Worm (Caenorhabditis elegans): ENCODE measurements around the gene K09E9.3.
A peak's percentile ranks its signal among the peaks of the same experiment; 100 is the strongest.

K09E9.3 gene

DNA sequence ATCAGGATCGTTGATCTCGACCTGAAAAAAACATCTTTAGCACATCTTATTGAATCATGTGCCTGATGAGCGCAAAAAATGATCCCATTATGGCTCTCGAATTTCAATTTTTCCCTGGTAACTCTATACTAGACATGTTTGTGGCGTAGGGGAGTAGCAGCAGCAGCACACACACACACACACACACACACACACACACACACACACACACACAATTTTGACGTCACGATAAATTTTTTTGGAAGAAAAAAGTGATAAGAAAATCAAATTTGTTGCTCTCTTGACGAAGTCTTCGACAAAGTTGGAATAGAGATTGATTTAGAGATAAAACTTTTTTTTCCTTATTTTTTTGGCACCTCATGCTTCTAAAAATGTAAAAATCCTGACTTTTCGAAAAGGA, 16.0 kb upstream of the K09E9.3 start:
- TF ChIP-seq nhr-80 (tag; optimal IDR thresholded peaks at IDR 0.05) (peak; percentile 5), ztf-3 (GFP tag; optimal IDR thresholded peaks at IDR 0.05) (peak; percentile 18), dpl-1 (GFP tag; optimal IDR thresholded peaks at IDR 0.05) (no peak)

DNA sequence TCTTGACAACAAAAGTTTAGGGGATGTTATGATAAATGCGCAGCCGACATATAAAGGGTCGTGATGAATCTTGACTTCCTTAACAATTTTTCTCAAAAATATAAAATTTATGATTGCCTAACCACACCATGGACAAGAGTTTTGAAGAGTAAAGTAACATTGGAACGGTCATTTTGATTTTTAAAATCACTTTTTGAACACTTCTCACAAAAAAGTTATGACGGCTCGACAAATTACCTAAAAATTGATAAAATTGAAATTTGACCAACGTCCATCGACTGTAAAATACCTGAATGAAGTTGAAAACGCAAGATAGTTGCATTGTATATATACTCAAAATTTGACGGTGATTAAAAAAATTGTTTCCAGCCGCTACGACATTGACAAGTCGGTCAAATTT, 15.3 kb upstream of the K09E9.3 start:
- no peak for TF ChIP-seq ceh-91 (GFP tag; IDR thresholded peaks at IDR 0.05)
- no peak for TF ChIP-seq F37B4.10 (GFP tag; IDR thresholded peaks at IDR 0.05)
- no peak for TF ChIP-seq K12H6.12 (tag; optimal IDR thresholded peaks at IDR 0.05)
- no peak for TF ChIP-seq bed-1 (GFP tag; IDR thresholded peaks at IDR 0.05)
- no peak for TF ChIP-seq ets-4 (GFP tag; optimal IDR thresholded peaks at IDR 0.05)
- TF ChIP-seq die-1 (tag; optimal IDR thresholded peaks at IDR 0.05), result no peak
- no peak for TF ChIP-seq aptf-2 (GFP tag; conservative IDR thresholded peaks at IDR 0.05)
- no peak for TF ChIP-seq nfya-2 (GFP tag; IDR thresholded peaks at IDR 0.05)
- TF ChIP-seq efl-1 (GFP tag; optimal IDR thresholded peaks at IDR 0.05), result no peak
- no peak for TF ChIP-seq unc-62 (GFP tag; optimal IDR thresholded peaks at IDR 0.05)
- no peak for TF ChIP-seq T07F8.4 (tag; optimal IDR thresholded peaks at IDR 0.05)
- TF ChIP-seq dpff-1 (tag; optimal IDR thresholded peaks at IDR 0.05), result no peak
- no peak for TF ChIP-seq F49E8.2 (tag; optimal IDR thresholded peaks at IDR 0.05; ENCODE audit: insufficient read depth)
- no peak for TF ChIP-seq rcor-1 (GFP tag; IDR thresholded peaks at IDR 0.05)
- no peak for TF ChIP-seq nhr-120 (GFP tag; IDR thresholded peaks at IDR 0.05)
- TF ChIP-seq aptf-3 (GFP tag; IDR thresholded peaks at IDR 0.05), result no peak

DNA sequence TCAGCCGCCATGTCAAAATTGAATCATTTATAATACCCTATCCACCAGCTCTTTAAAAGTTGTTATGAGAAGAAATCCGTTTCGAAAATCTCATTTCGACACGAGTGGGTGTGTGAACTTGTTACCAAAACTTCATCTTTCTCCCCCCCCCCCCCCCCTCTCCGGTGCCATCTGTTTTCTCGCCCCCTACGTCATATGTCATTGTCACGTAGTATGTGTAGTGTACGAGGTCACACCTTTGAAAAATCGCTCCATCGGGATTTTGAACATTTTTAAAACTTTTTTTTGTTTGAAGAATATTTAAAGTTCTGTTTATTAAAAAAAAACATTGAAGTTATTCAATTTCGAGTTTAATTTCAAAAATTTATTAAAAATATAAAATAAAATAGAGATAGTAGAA, 14.2 kb upstream of the K09E9.3 start:
- TF ChIP-seq ztf-18 (tag; optimal IDR thresholded peaks at IDR 0.05), result no peak
- TF ChIP-seq B0035.1 (tag; optimal IDR thresholded peaks at IDR 0.05), result no peak
- TF ChIP-seq attf-3 (GFP tag; conservative IDR thresholded peaks at IDR 0.05), result no peak
- TF ChIP-seq unc-62 (GFP tag; optimal IDR thresholded peaks at IDR 0.05), result no peak
- no peak for TF ChIP-seq ceh-58 (GFP tag; IDR thresholded peaks at IDR 0.05)
- TF ChIP-seq xnd-1 (tag; optimal IDR thresholded peaks at IDR 0.05), result no peak
- no peak for TF ChIP-seq F57A8.1 (GFP tag; optimal IDR thresholded peaks at IDR 0.05)
- no peak for TF ChIP-seq ceh-40 (GFP tag; IDR thresholded peaks at IDR 0.05)
- no peak for TF ChIP-seq snpc-3.4 (tag; optimal IDR thresholded peaks at IDR 0.05)
- no peak for TF ChIP-seq C17E4.6 (GFP tag; IDR thresholded peaks at IDR 0.05)
- no peak for TF ChIP-seq snpc-4 (GFP tag; optimal IDR thresholded peaks at IDR 0.05)
- no peak for TF ChIP-seq snpc-4 (tag; optimal IDR thresholded peaks at IDR 0.05)
- no peak for TF ChIP-seq F52B5.7 (tag; optimal IDR thresholded peaks at IDR 0.05)
- no peak for TF ChIP-seq bed-1 (GFP tag; IDR thresholded peaks at IDR 0.05)
- no peak for TF ChIP-seq ztf-28 (GFP tag; IDR thresholded peaks at IDR 0.05)
- TF ChIP-seq F55B11.4 (tag; optimal IDR thresholded peaks at IDR 0.05; ENCODE audit: borderline replicate concordance, insufficient read depth), result no peak
- no peak for TF ChIP-seq madf-3 (GFP tag; IDR thresholded peaks at IDR 0.05)
- TF ChIP-seq D2030.7 (GFP tag; IDR thresholded peaks at IDR 0.05), result no peak
- TF ChIP-seq athp-1 (tag; optimal IDR thresholded peaks at IDR 0.05), result no peak

DNA sequence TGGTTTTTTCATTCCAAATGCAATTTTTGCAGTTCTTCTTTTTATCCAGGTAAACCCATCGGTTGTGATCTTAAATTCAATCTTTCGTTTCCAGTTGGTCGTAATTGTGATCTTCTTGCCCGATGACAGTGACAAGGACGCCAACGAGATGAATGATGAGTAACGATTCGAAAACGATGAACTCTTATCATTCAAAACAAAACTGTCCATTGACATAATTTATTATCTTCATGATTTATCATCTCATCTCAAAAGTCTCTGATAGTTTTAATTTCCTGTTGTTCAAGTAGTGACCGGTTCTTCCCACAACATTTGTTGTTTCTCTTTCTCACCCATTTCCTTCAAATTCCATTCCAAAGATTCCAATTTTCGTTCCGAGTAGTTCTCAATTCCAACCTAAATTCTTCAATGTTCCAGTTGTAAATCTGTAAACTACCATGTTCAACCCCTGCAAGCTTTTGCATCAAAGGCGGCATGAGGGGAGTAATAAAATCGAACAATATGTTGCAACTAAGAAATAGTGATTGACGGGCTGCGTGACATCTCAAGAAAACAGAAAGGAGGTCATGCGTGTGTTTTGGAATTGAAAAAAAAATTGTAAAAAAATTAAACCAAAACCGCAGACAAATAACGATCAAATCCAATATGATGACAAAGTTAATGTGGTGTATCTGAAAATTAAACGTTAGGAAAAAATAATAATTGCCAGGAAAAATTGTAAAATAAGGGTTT, 12.7 kb upstream of the K09E9.3 start:
- TF ChIP-seq F22D6.2 (tag; optimal IDR thresholded peaks at IDR 0.05), result no peak
- TF ChIP-seq C17E4.6 (GFP tag; IDR thresholded peaks at IDR 0.05), result no peak
- TF ChIP-seq madf-10 (tag; optimal IDR thresholded peaks at IDR 0.05), result no peak
- TF ChIP-seq tbp1 (GFP tag; optimal IDR thresholded peaks at IDR 0.05), result no peak
- no peak for TF ChIP-seq attf-3 (GFP tag; conservative IDR thresholded peaks at IDR 0.05)
- no peak for TF ChIP-seq nhr-179 (tag; optimal IDR thresholded peaks at IDR 0.05)
- TF ChIP-seq rec-8 (tag; optimal IDR thresholded peaks at IDR 0.05), result no peak
- no peak for TF ChIP-seq dox-1 (GFP tag; IDR thresholded peaks at IDR 0.05)
- TF ChIP-seq B0336.3 (GFP tag; IDR thresholded peaks at IDR 0.05), result no peak
- TF ChIP-seq Y95B8A.8 (GFP tag; IDR thresholded peaks at IDR 0.05), result no peak
- no peak for TF ChIP-seq pha-4 (tag; optimal IDR thresholded peaks at IDR 0.05)
- TF ChIP-seq sptf-2 (GFP tag; optimal IDR thresholded peaks at IDR 0.05), result no peak
- TF ChIP-seq Y56A3A.18 (GFP tag; IDR thresholded peaks at IDR 0.05), result no peak
